ENCODE assay signal across 1 fruit fly cellular context in genomic region chr3R:25033142-25033586, dm6.
TF ChIP-seq lines count a peak whose summit lies in the region.

Gene Smg6 (minus strand): TSS chr3R:25033465.

TF ChIP-seq in whole organism, embryonic, 481 proteins besides CTCF, POLR2A, EP300 and RAD21 (continued from another document and continues in another):
- TF ChIP-seq Antp (GFP tag; optimal IDR thresholded peaks at IDR 0.05; lab: Kevin White, UChicago) (no peak), mam (GFP tag; optimal IDR thresholded peaks at IDR 0.05; lab: Kevin White, UChicago) (no peak), CG3407 (GFP tag; optimal IDR thresholded peaks at IDR 0.05; lab: Kevin White, UChicago) (no peak), peb (GFP tag; IDR thresholded peaks at IDR 0.05; lab: Robert Waterston, UW) (no peak), CG32532 (GFP tag; IDR thresholded peaks at IDR 0.05; lab: Robert Waterston, UW) (no peak), CG2712 (tag; optimal IDR thresholded peaks at IDR 0.05; lab: Kevin White, UChicago) (no peak), sens-2 (GFP tag; IDR thresholded peaks at IDR 0.05; lab: Robert Waterston, UW) (no peak), CG10462 (GFP tag; optimal IDR thresholded peaks at IDR 0.05; lab: Kevin White, UChicago) (no peak), mirr (GFP tag; optimal IDR thresholded peaks at IDR 0.05; lab: Kevin White, UChicago) (no peak), Dad (GFP tag; optimal IDR thresholded peaks at IDR 0.05; lab: Kevin White, UChicago) (no peak), kni (GFP tag; optimal IDR thresholded peaks at IDR 0.05; lab: Kevin White, UChicago) (no peak), CG9797 (GFP tag; optimal IDR thresholded peaks at IDR 0.05; lab: Kevin White, UChicago) (peak; percentile 97), CG10267 (tag; optimal IDR thresholded peaks at IDR 0.05; lab: Kevin White, UChicago) (peak; percentile 46), CG16815 (GFP tag; optimal IDR thresholded peaks at IDR 0.05; lab: Kevin White, UChicago) (no peak), CG10321 (GFP tag; IDR thresholded peaks at IDR 0.05; lab: Robert Waterston, UW) (no peak), Trl (optimal IDR thresholded peaks at IDR 0.05; lab: Kevin White, UChicago) (no peak), Trl (GFP tag; optimal IDR thresholded peaks at IDR 0.05; lab: Kevin White, UChicago) (no peak), CG11093 (GFP tag; IDR thresholded peaks at IDR 0.05; lab: Robert Waterston, UW) (no peak), unc-4 (GFP tag; IDR thresholded peaks at IDR 0.05; lab: Robert Waterston, UW; ENCODE audit: partially characterized antibody) (0 out of 2 replicates have a peak, but pooled peaks have one; percentile 20), cwo (GFP tag; optimal IDR thresholded peaks at IDR 0.05; lab: Kevin White, UChicago) (no peak), CG30431 (GFP tag; optimal IDR thresholded peaks at IDR 0.05; lab: Kevin White, UChicago) (no peak), Dref (GFP tag; IDR thresholded peaks at IDR 0.05; lab: Robert Waterston, UW) (peak; percentile 27; the same call in 1 of the 2 replicates), cad (GFP tag; optimal IDR thresholded peaks at IDR 0.05; lab: Kevin White, UChicago) (no peak), CG8359 (GFP tag; optimal IDR thresholded peaks at IDR 0.05; lab: Kevin White, UChicago; ENCODE audit: borderline replicate concordance) (no peak), D19A (tag; optimal IDR thresholded peaks at IDR 0.05; lab: Kevin White, UChicago) (no peak), Ravus (GFP tag; IDR thresholded peaks at IDR 0.05; lab: Robert Waterston, UW) (no peak), Hr78 (GFP tag; optimal IDR thresholded peaks at IDR 0.05; lab: Kevin White, UChicago) (no peak), sisA (GFP tag; IDR thresholded peaks at IDR 0.05; lab: Robert Waterston, UW) (no peak), CG6689 (GFP tag; IDR thresholded peaks at IDR 0.05; lab: Robert Waterston, UW) (no peak), kah (GFP tag; optimal IDR thresholded peaks at IDR 0.05; lab: Kevin White, UChicago) (no peak), CG11398 (GFP tag; optimal IDR thresholded peaks at IDR 0.05; lab: Kevin White, UChicago) (no peak), dmrt11E (tag; optimal IDR thresholded peaks at IDR 0.05; lab: Kevin White, UChicago) (no peak), lov (optimal IDR thresholded peaks at IDR 0.05; lab: Kevin White, UChicago) (no peak), lov (GFP tag; IDR thresholded peaks at IDR 0.05; lab: Robert Waterston, UW) (no peak), org-1 (GFP tag; optimal IDR thresholded peaks at IDR 0.05; lab: Kevin White, UChicago) (no peak), Sox100B (GFP tag; optimal IDR thresholded peaks at IDR 0.05; lab: Kevin White, UChicago) (no peak), caup (GFP tag; optimal IDR thresholded peaks at IDR 0.05; lab: Kevin White, UChicago; ENCODE audit: severe bottlenecking) (no peak), gro (GFP tag; optimal IDR thresholded peaks at IDR 0.05; lab: Kevin White, UChicago) (no peak), twi (tag; optimal IDR thresholded peaks at IDR 0.05; lab: Kevin White, UChicago) (no peak), nom (GFP tag; optimal IDR thresholded peaks at IDR 0.05; lab: Kevin White, UChicago) (peak; percentile 37), Optix (GFP tag; IDR thresholded peaks at IDR 0.05; lab: Robert Waterston, UW) (no peak), CG6654 (GFP tag; optimal IDR thresholded peaks at IDR 0.05; lab: Kevin White, UChicago) (no peak), slp2 (GFP tag; optimal IDR thresholded peaks at IDR 0.05; lab: Kevin White, UChicago) (no peak), CG17186 (GFP tag; optimal IDR thresholded peaks at IDR 0.05; lab: Kevin White, UChicago) (peak; percentile 59), az2 (GFP tag; optimal IDR thresholded peaks at IDR 0.05; lab: Kevin White, UChicago) (no peak), Dbx (GFP tag; IDR thresholded peaks at IDR 0.05; lab: Robert Waterston, UW) (no peak), CG16779 (GFP tag; IDR thresholded peaks at IDR 0.05; lab: Robert Waterston, UW) (no peak), CG34224 (GFP tag; IDR thresholded peaks at IDR 0.05; lab: Robert Waterston, UW; ENCODE audit: partially characterized antibody) (no peak), wdn (GFP tag; IDR thresholded peaks at IDR 0.05; lab: Robert Waterston, UW) (no peak), esg (GFP tag; conservative IDR thresholded peaks at IDR 0.05; lab: Robert Waterston, UW) (no peak), Dll (GFP tag; IDR thresholded peaks at IDR 0.05; lab: Robert Waterston, UW; ENCODE audit: partially characterized antibody) (peak; percentile 30; the same call in 1 of the 4 replicates), Hmx (GFP tag; optimal IDR thresholded peaks at IDR 0.05; lab: Kevin White, UChicago) (no peak), CkIIα-i1 (GFP tag; IDR thresholded peaks at IDR 0.05; lab: Robert Waterston, UW) (no peak), CG8089 (GFP tag; optimal IDR thresholded peaks at IDR 0.05; lab: Kevin White, UChicago) (no peak), Drgx (GFP tag; IDR thresholded peaks at IDR 0.05; lab: Robert Waterston, UW) (no peak), zf30C (GFP tag; optimal IDR thresholded peaks at IDR 0.05; lab: Kevin White, UChicago) (no peak), Jarid2 (GFP tag; optimal IDR thresholded peaks at IDR 0.05; lab: Kevin White, UChicago) (no peak), CG10274 (GFP tag; optimal IDR thresholded peaks at IDR 0.05; lab: Kevin White, UChicago) (no peak), CG6765 (GFP tag; optimal IDR thresholded peaks at IDR 0.05; lab: Kevin White, UChicago) (no peak), CG1792 (GFP tag; optimal IDR thresholded peaks at IDR 0.05; lab: Kevin White, UChicago) (no peak), Sry-δ (GFP tag; optimal IDR thresholded peaks at IDR 0.05; lab: Kevin White, UChicago) (peak; percentile 45), sim (GFP tag; IDR thresholded peaks at IDR 0.05; lab: Robert Waterston, UW) (no peak), Xrp1 (GFP tag; IDR thresholded peaks at IDR 0.05; lab: Robert Waterston, UW) (no peak), jing (GFP tag; optimal IDR thresholded peaks at IDR 0.05; lab: Kevin White, UChicago) (no peak), CG6791 (GFP tag; IDR thresholded peaks at IDR 0.05; lab: Robert Waterston, UW; ENCODE audit: partially characterized antibody) (no peak), CG16813 (GFP tag; IDR thresholded peaks at IDR 0.05; lab: Robert Waterston, UW; ENCODE audit: partially characterized antibody) (no peak), CG17912 (GFP tag; optimal IDR thresholded peaks at IDR 0.05; lab: Kevin White, UChicago) (no peak), CG11247 (GFP tag; IDR thresholded peaks at IDR 0.05; lab: Robert Waterston, UW) (no peak), Xbp1 (GFP tag; optimal IDR thresholded peaks at IDR 0.05; lab: Kevin White, UChicago) (no peak), tx (GFP tag; optimal IDR thresholded peaks at IDR 0.05; lab: Kevin White, UChicago) (no peak), CG34376 (GFP tag; optimal IDR thresholded peaks at IDR 0.05; lab: Kevin White, UChicago) (peak; percentile 49), GATAe (GFP tag; conservative IDR thresholded peaks at IDR 0.05; lab: Robert Waterston, UW) (no peak), bigmax (GFP tag; optimal IDR thresholded peaks at IDR 0.05; lab: Kevin White, UChicago) (no peak), salm (tag; optimal IDR thresholded peaks at IDR 0.05; lab: Kevin White, UChicago) (no peak), Spps (tag; optimal IDR thresholded peaks at IDR 0.05; lab: Kevin White, UChicago) (no peak), ham (GFP tag; IDR thresholded peaks at IDR 0.05; lab: Robert Waterston, UW) (no peak), CG32772 (GFP tag; IDR thresholded peaks at IDR 0.05; lab: Robert Waterston, UW) (no peak), ab (GFP tag; optimal IDR thresholded peaks at IDR 0.05; lab: Kevin White, UChicago) (no peak), CG7556 (GFP tag; optimal IDR thresholded peaks at IDR 0.05; lab: Kevin White, UChicago) (no peak), CG9215 (GFP tag; IDR thresholded peaks at IDR 0.05; lab: Robert Waterston, UW) (no peak), Max (GFP tag; optimal IDR thresholded peaks at IDR 0.05; lab: Kevin White, UChicago) (peak; percentile 12), bowl (GFP tag; IDR thresholded peaks at IDR 0.05; lab: Robert Waterston, UW) (no peak), Sry-β (GFP tag; optimal IDR thresholded peaks at IDR 0.05; lab: Kevin White, UChicago) (no peak), Pdp1 (GFP tag; optimal IDR thresholded peaks at IDR 0.05; lab: Kevin White, UChicago) (no peak), wor (GFP tag; IDR thresholded peaks at IDR 0.05; lab: Robert Waterston, UW) (no peak), CG30020 (tag; optimal IDR thresholded peaks at IDR 0.05; lab: Kevin White, UChicago) (no peak), inv (GFP tag; IDR thresholded peaks at IDR 0.05; lab: Robert Waterston, UW; ENCODE audit: partially characterized antibody) (no peak), gce (GFP tag; IDR thresholded peaks at IDR 0.05; lab: Robert Waterston, UW) (no peak), CG7963 (GFP tag; IDR thresholded peaks at IDR 0.05; lab: Robert Waterston, UW; ENCODE audit: partially characterized antibody) (no peak), ap (GFP tag; IDR thresholded peaks at IDR 0.05; lab: Robert Waterston, UW) (no peak), CG14441 (GFP tag; IDR thresholded peaks at IDR 0.05; lab: Robert Waterston, UW) (no peak), CG10979 (tag; optimal IDR thresholded peaks at IDR 0.05; lab: Kevin White, UChicago) (no peak), Myb (GFP tag; optimal IDR thresholded peaks at IDR 0.05; lab: Kevin White, UChicago) (peak; percentile 59), hth (optimal IDR thresholded peaks at IDR 0.05; lab: Kevin White, UChicago) (no peak), CG2202 (tag; optimal IDR thresholded peaks at IDR 0.05; lab: Kevin White, UChicago) (no peak), pfk (GFP tag; optimal IDR thresholded peaks at IDR 0.05; lab: Kevin White, UChicago) (no peak), CG2116 (GFP tag; optimal IDR thresholded peaks at IDR 0.05; lab: Kevin White, UChicago) (peak; percentile 56), CG1602 (GFP tag; optimal IDR thresholded peaks at IDR 0.05; lab: Kevin White, UChicago) (no peak), CG10565 (GFP tag; optimal IDR thresholded peaks at IDR 0.05; lab: Kevin White, UChicago) (no peak), Atf3 (GFP tag; optimal IDR thresholded peaks at IDR 0.05; lab: Kevin White, UChicago) (no peak), HLH54F (GFP tag; optimal IDR thresholded peaks at IDR 0.05; lab: Kevin White, UChicago) (no peak), CG17612 (GFP tag; IDR thresholded peaks at IDR 0.05; lab: Robert Waterston, UW) (no peak), CG10959 (GFP tag; IDR thresholded peaks at IDR 0.05; lab: Robert Waterston, UW) (no peak), Lpt (GFP tag; optimal IDR thresholded peaks at IDR 0.05; lab: Kevin White, UChicago) (no peak), CG17361 (GFP tag; IDR thresholded peaks at IDR 0.05; lab: Robert Waterston, UW) (no peak), CG6272 (GFP tag; IDR thresholded peaks at IDR 0.05; lab: Robert Waterston, UW) (no peak), NfI (GFP tag; optimal IDR thresholded peaks at IDR 0.05; lab: Kevin White, UChicago) (no peak), cato (GFP tag; optimal IDR thresholded peaks at IDR 0.05; lab: Kevin White, UChicago; ENCODE audit: borderline replicate concordance) (no peak), usp (GFP tag; optimal IDR thresholded peaks at IDR 0.05; lab: Kevin White, UChicago) (no peak), MTF-1 (GFP tag; optimal IDR thresholded peaks at IDR 0.05; lab: Kevin White, UChicago; ENCODE audit: borderline replicate concordance) (no peak), tup (GFP tag; optimal IDR thresholded peaks at IDR 0.05; lab: Kevin White, UChicago) (no peak), Dip2 (GFP tag; IDR thresholded peaks at IDR 0.05; lab: Robert Waterston, UW) (no peak), gem (tag; optimal IDR thresholded peaks at IDR 0.05; lab: Kevin White, UChicago) (no peak), rib (GFP tag; IDR thresholded peaks at IDR 0.05; lab: Robert Waterston, UW) (no peak), gsb (GFP tag; IDR thresholded peaks at IDR 0.05; lab: Robert Waterston, UW) (no peak), CG11504 (tag; optimal IDR thresholded peaks at IDR 0.05; lab: Kevin White, UChicago) (no peak), CG9727 (GFP tag; optimal IDR thresholded peaks at IDR 0.05; lab: Kevin White, UChicago) (no peak), Aef1 (GFP tag; IDR thresholded peaks at IDR 0.05; lab: Robert Waterston, UW) (no peak), Hr51 (GFP tag; optimal IDR thresholded peaks at IDR 0.05; lab: Kevin White, UChicago) (no peak), Bgb (GFP tag; IDR thresholded peaks at IDR 0.05; lab: Robert Waterston, UW; ENCODE audit: partially characterized antibody) (peak; percentile 20; the same call in 1 of the 2 replicates), exex (tag; optimal IDR thresholded peaks at IDR 0.05; lab: Kevin White, UChicago) (no peak), zen2 (GFP tag; IDR thresholded peaks at IDR 0.05; lab: Robert Waterston, UW; ENCODE audit: partially characterized antibody) (no peak), ranshi (GFP tag; IDR thresholded peaks at IDR 0.05; lab: Robert Waterston, UW) (no peak), stwl (tag; optimal IDR thresholded peaks at IDR 0.05; lab: Kevin White, UChicago) (peak; percentile 73), grau (tag; optimal IDR thresholded peaks at IDR 0.05; lab: Kevin White, UChicago) (no peak), Hmr (GFP tag; optimal IDR thresholded peaks at IDR 0.05; lab: Kevin White, UChicago) (no peak), tll (GFP tag; optimal IDR thresholded peaks at IDR 0.05; lab: Kevin White, UChicago) (no peak), ems (GFP tag; optimal IDR thresholded peaks at IDR 0.05; lab: Kevin White, UChicago) (no peak), Oaz (GFP tag; IDR thresholded peaks at IDR 0.05; lab: Robert Waterston, UW) (no peak), jigr1 (GFP tag; IDR thresholded peaks at IDR 0.05; lab: Robert Waterston, UW) (no peak), lola (GFP tag; optimal IDR thresholded peaks at IDR 0.05; lab: Kevin White, UChicago) (no peak), CG2120 (GFP tag; optimal IDR thresholded peaks at IDR 0.05; lab: Kevin White, UChicago) (no peak), B-H1 (GFP tag; IDR thresholded peaks at IDR 0.05; lab: Robert Waterston, UW) (no peak), ewg (GFP tag; optimal IDR thresholded peaks at IDR 0.05; lab: Kevin White, UChicago) (peak; percentile 9), sna (GFP tag; IDR thresholded peaks at IDR 0.05; lab: Robert Waterston, UW; ENCODE audit: partially characterized antibody) (no peak), CG9609 (GFP tag; optimal IDR thresholded peaks at IDR 0.05; lab: Kevin White, UChicago) (no peak), HmgD (GFP tag; optimal IDR thresholded peaks at IDR 0.05; lab: Kevin White, UChicago) (no peak), eve (GFP tag; optimal IDR thresholded peaks at IDR 0.05; lab: Kevin White, UChicago) (no peak), Rfx (GFP tag; IDR thresholded peaks at IDR 0.05; lab: Robert Waterston, UW) (no peak)
